Worm (Caenorhabditis elegans): Measurements from ENCODE around the gene Y53C12A.11.

Gene Y53C12A.11

ce11 chrII:9753730-9754129 is 35.2 kb upstream of the Y53C12A.11 start, which contains the start of gene ZK1321.1:
Gene ZK1321.1, plus strand, starts transcription at chrII:9754030.
- TF ChIP-seq nhr-42 (GFP tag; IDR thresholded peaks at IDR 0.05) = no peak
- TF ChIP-seq ceh-28 (tag; optimal IDR thresholded peaks at IDR 0.05) = no peak
- TF ChIP-seq tag-97 (GFP tag; IDR thresholded peaks at IDR 0.05) = no peak
- TF ChIP-seq T26A8.4 (GFP tag; IDR thresholded peaks at IDR 0.05) = no peak
- TF ChIP-seq ceh-82 (tag; optimal IDR thresholded peaks at IDR 0.05) = no peak
- TF ChIP-seq spr-3 (GFP tag; optimal IDR thresholded peaks at IDR 0.05) = no peak
- TF ChIP-seq ceh-20 (GFP tag; IDR thresholded peaks at IDR 0.05) = no peak
- TF ChIP-seq hif-1 (tag; optimal IDR thresholded peaks at IDR 0.05) = no peak
- TF ChIP-seq ZK337.2 (GFP tag; IDR thresholded peaks at IDR 0.05) = no peak
- TF ChIP-seq nhr-10 (tag; optimal IDR thresholded peaks at IDR 0.05) = no peak
- no peak for TF ChIP-seq daf-8 (GFP tag; IDR thresholded peaks at IDR 0.05)
- TF ChIP-seq aha-1 (tag) = no peak
- no peak for TF ChIP-seq F37D6.2 (tag; optimal IDR thresholded peaks at IDR 0.05)
- no peak for TF ChIP-seq D1046.2 (GFP tag; IDR thresholded peaks at IDR 0.05)
- no peak for TF ChIP-seq lin-13 (GFP tag; optimal IDR thresholded peaks at IDR 0.05)
- no peak for TF ChIP-seq ctbp-1 (GFP tag; IDR thresholded peaks at IDR 0.05)
- TF ChIP-seq Y5F2A.4 (GFP tag; optimal IDR thresholded peaks at IDR 0.05) = no peak
- no peak for TF ChIP-seq nhr-76 (tag; optimal IDR thresholded peaks at IDR 0.05)
- TF ChIP-seq zag-1 (tag; optimal IDR thresholded peaks at IDR 0.05) = no peak
- no peak for TF ChIP-seq pha-4 (GFP tag; IDR thresholded peaks at IDR 0.05)
- TF ChIP-seq pha-4 (tag; optimal IDR thresholded peaks at IDR 0.05) = no peak

- TF ChIP-seq mdl-1 (tag; optimal IDR thresholded peaks at IDR 0.05) (no peak), dmd-6 (GFP tag; IDR thresholded peaks at IDR 0.05) (peak; percentile 29), mxl-3 (GFP tag; optimal IDR thresholded peaks at IDR 0.05) (peak; percentile 29), cey-2 (tag; optimal IDR thresholded peaks at IDR 0.05; ENCODE audit: borderline replicate concordance, insufficient read depth) (peak; percentile 24), daf-19 (GFP tag; conservative IDR thresholded peaks at IDR 0.05) (no peak)
These were observed 34.6 kb upstream of the Y53C12A.11 start, which contains the start of gene Y53C12B.7 for ce11 chrII:9753056-9753455. Gene Y53C12B.7, minus strand, starts transcription at chrII:9753218.

- no peak for TF ChIP-seq dmd-8 (GFP tag; IDR thresholded peaks at IDR 0.05)
- TF ChIP-seq ceh-20 (GFP tag; IDR thresholded peaks at IDR 0.05) = 0 out of 2 replicates have a peak, but pooled peaks have one; percentile 13
- TF ChIP-seq ceh-32 (tag; optimal IDR thresholded peaks at IDR 0.05; ENCODE audit: poor library complexity) = no peak
- no peak for TF ChIP-seq nhr-48 (tag; optimal IDR thresholded peaks at IDR 0.05)
- TF ChIP-seq skn-1 (tag; optimal IDR thresholded peaks at IDR 0.05) = no peak
- no peak for TF ChIP-seq lin-39 (tag; optimal IDR thresholded peaks at IDR 0.05)
- TF ChIP-seq snpc-1.2 (GFP tag; IDR thresholded peaks at IDR 0.05) = no peak
- TF ChIP-seq lin-29 (GFP tag; IDR thresholded peaks at IDR 0.05) = no peak
- peak; percentile 17; the same call in 1 of the 2 replicates for TF ChIP-seq dmd-6 (GFP tag; IDR thresholded peaks at IDR 0.05)
- TF ChIP-seq daf-19 (GFP tag; conservative IDR thresholded peaks at IDR 0.05) = no peak
- peak in 1 of 2 experiments; percentile 32 for TF ChIP-seq lsy-2 (tag; optimal IDR thresholded peaks at IDR 0.05)
- no peak for TF ChIP-seq attf-4 (tag; optimal IDR thresholded peaks at IDR 0.05)
- no peak for TF ChIP-seq ceh-28 (tag; optimal IDR thresholded peaks at IDR 0.05)
- TF ChIP-seq T26A8.4 (GFP tag; IDR thresholded peaks at IDR 0.05) = no peak
- TF ChIP-seq egl-43 (GFP tag; IDR thresholded peaks at IDR 0.05) = no peak
- peak; percentile 43 for TF ChIP-seq hlh-11 (tag; optimal IDR thresholded peaks at IDR 0.05)
- TF ChIP-seq zag-1 (tag; optimal IDR thresholded peaks at IDR 0.05) = no peak
- peak; percentile 66 for TF ChIP-seq hlh-30 (tag; optimal IDR thresholded peaks at IDR 0.05; ENCODE audit: insufficient read depth)
- TF ChIP-seq tra-1 (GFP tag; IDR thresholded peaks at IDR 0.05) = no peak
- TF ChIP-seq nhr-10 (tag; optimal IDR thresholded peaks at IDR 0.05) = no peak
- no peak for TF ChIP-seq nhr-237 (tag; optimal IDR thresholded peaks at IDR 0.05)
- no peak for TF ChIP-seq zip-2 (tag; optimal IDR thresholded peaks at IDR 0.05)
- no peak for TF ChIP-seq ZK337.2 (GFP tag; IDR thresholded peaks at IDR 0.05)
- TF ChIP-seq ZK546.5 (tag; optimal IDR thresholded peaks at IDR 0.05) = no peak
- no peak for TF ChIP-seq F26F4.8 (GFP tag; conservative IDR thresholded peaks at IDR 0.05)
- TF ChIP-seq nhr-28 (tag; optimal IDR thresholded peaks at IDR 0.05) = peak; percentile 26
- TF ChIP-seq lin-13 (GFP tag; optimal IDR thresholded peaks at IDR 0.05) = no peak
- TF ChIP-seq mxl-3 (GFP tag; optimal IDR thresholded peaks at IDR 0.05) = peak; percentile 44
These were observed 33.8 kb upstream of the Y53C12A.11 start for ce11 chrII:9752278-9752677.

Data from whole organism, L4 larva.